Fruit fly (Drosophila melanogaster) whole organism, prepupa: ENCODE data around the gene repo.

Source experiments
- CG10631 ChIP-seq: fragments of 200-800 bp; sonication (Bioruptor generic); optimal IDR thresholded peaks from 2 replicates; lab custom pipeline; 2016; ENCODE audit warnings: missing biosample characterization, missing genetic modification characterization
- CG6854 ChIP-seq: fragments of 200-800 bp; sonication (Bioruptor generic); optimal IDR thresholded peaks from 2 replicates; lab custom pipeline; 2017; ENCODE audit warnings: missing biosample characterization, mild to moderate bottlenecking, missing genetic modification characterization
- CG8119 ChIP-seq: fragments of 200-800 bp; sonication (Bioruptor generic); IDR thresholded peaks from 3 replicates; pipeline ENCODE4 v1.3.6; 2022; ENCODE audit warnings: missing biosample characterization, missing genetic modification characterization
- dsx ChIP-seq: fragments of 200-800 bp; optimal IDR thresholded peaks from 3 replicates; lab custom pipeline; 2019; ENCODE audit warnings: missing biosample characterization, mild to moderate bottlenecking, missing genetic modification characterization, moderate library complexity; ENCODE audit not compliant: poor library complexity, severe bottlenecking

DNA sequence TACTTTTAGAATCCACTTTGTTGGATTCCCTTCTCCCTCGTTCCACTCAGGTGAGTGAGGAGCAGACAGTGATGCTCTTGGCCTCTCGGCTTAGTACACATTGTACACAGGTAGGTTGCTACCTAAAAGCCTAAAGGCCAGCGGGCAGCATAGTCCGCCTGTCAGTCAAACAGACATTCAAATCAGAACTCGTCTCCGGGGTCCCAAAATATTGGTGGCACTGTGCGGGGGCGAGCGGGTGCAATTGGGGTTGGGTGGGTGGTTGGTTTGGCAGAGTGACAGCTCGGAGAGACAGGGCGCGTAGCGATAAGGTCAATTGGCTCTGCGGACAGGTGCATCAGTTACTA lies 38.2 kb upstream of the repo start:
- TF ChIP-seq CG10631 (no peak), CG6854 (GFP tag; lab: Kevin White, UChicago) (no peak), dsx (GFP tag; lab: Kevin White, UChicago) (no peak), CG8119 (GFP tag; lab: Robert Waterston, UW) (no peak)
